Fruit fly (Drosophila melanogaster) whole organism, embryonic: ENCODE data around the gene CG7497.

Source experiments
- Atf3 ChIP-seq: fragments of 200-800 bp; sonication (Bioruptor generic); optimal IDR thresholded peaks from 3 replicates; lab custom pipeline; 2016; ENCODE audit warnings: missing biosample characterization, missing genetic modification characterization
- CG10543 ChIP-seq: fragments of 200-800 bp; sonication (Bioruptor generic); optimal IDR thresholded peaks from 3 replicates; lab custom pipeline; 2017; ENCODE audit warnings: missing biosample characterization, mild to moderate bottlenecking, missing genetic modification characterization, moderate library complexity
- CG11696 ChIP-seq: fragments of 200-800 bp; sonication (Bioruptor generic); IDR thresholded peaks from 2 replicates; pipeline ENCODE4 v1.3.6; 2022; ENCODE audit warnings: missing biosample characterization, missing genetic modification characterization
- CG13123 ChIP-seq: fragments of 200-800 bp; sonication (Bioruptor generic); optimal IDR thresholded peaks from 2 replicates; lab custom pipeline; 2016; ENCODE audit warnings: missing biosample characterization, missing genetic modification characterization
- CG15601 ChIP-seq: fragments of 200-800 bp; sonication (Bioruptor generic); optimal IDR thresholded peaks from 3 replicates; lab custom pipeline; 2019; ENCODE audit warnings: missing biosample characterization, mild to moderate bottlenecking, missing genetic modification characterization, moderate library complexity
- CG16779 ChIP-seq: fragments of 200-800 bp; sonication (Bioruptor generic); IDR thresholded peaks from 2 replicates; pipeline ENCODE4 v1.3.6; 2022; ENCODE audit warnings: missing biosample characterization, missing genetic modification characterization
- CG17385 ChIP-seq: fragments of 200-800 bp; sonication (Bioruptor generic); optimal IDR thresholded peaks from 3 replicates; lab custom pipeline; 2018; ENCODE audit warnings: missing biosample characterization, mild to moderate bottlenecking, missing genetic modification characterization
- CG18764 ChIP-seq: fragments of 200-800 bp; sonication (Bioruptor generic); optimal IDR thresholded peaks from 3 replicates; lab custom pipeline; 2016; ENCODE audit warnings: missing biosample characterization, missing genetic modification characterization
- CG2129 ChIP-seq: fragments of 200-800 bp; sonication (Bioruptor generic); IDR thresholded peaks from 2 replicates; pipeline ENCODE4 v1.3.6; 2022; ENCODE audit warnings: missing biosample characterization, missing genetic modification characterization; ENCODE audit not compliant: partially characterized antibody
- CG3838 ChIP-seq: fragments of 200-800 bp; sonication (Bioruptor generic); optimal IDR thresholded peaks from 3 replicates; lab custom pipeline; 2016; ENCODE audit warnings: missing biosample characterization, missing genetic modification characterization
- CG4404 ChIP-seq: fragments of 200-800 bp; sonication (Bioruptor generic); IDR thresholded peaks from 2 replicates; pipeline ENCODE4 v1.3.6; 2022; ENCODE audit warnings: missing biosample characterization, missing genetic modification characterization
- CG4424 ChIP-seq: fragments of 200-800 bp; sonication (Bioruptor generic); optimal IDR thresholded peaks from 3 replicates; lab custom pipeline; 2016; ENCODE audit warnings: missing biosample characterization, missing genetic modification characterization
- CG4707 ChIP-seq: fragments of 200-800 bp; sonication (Bioruptor generic); optimal IDR thresholded peaks from 2 replicates; lab custom pipeline; 2018; ENCODE audit warnings: missing biosample characterization, mild to moderate bottlenecking, missing genetic modification characterization, moderate library complexity
- CG4854 ChIP-seq: fragments of 200-800 bp; sonication (Bioruptor generic); optimal IDR thresholded peaks from 2 replicates; lab custom pipeline; 2016; ENCODE audit warnings: missing biosample characterization, missing genetic modification characterization, inconsistent platforms
- CG6254 ChIP-seq: fragments of 200-800 bp; sonication (Bioruptor generic); optimal IDR thresholded peaks from 3 replicates; lab custom pipeline; 2017; ENCODE audit warnings: mild to moderate bottlenecking, missing biosample characterization, missing genetic modification reagents, missing genetic modification characterization
- CG6683 ChIP-seq: fragments of 200-800 bp; sonication (Bioruptor generic); optimal IDR thresholded peaks from 2 replicates; lab custom pipeline; 2017; ENCODE audit warnings: missing biosample characterization, mild to moderate bottlenecking, missing genetic modification characterization, missing genetic modification reagents
- CG7271 ChIP-seq: fragments of 200-800 bp; sonication (Bioruptor generic); optimal IDR thresholded peaks from 2 replicates; lab custom pipeline; 2018; ENCODE audit warnings: missing biosample characterization, mild to moderate bottlenecking, missing genetic modification characterization, moderate library complexity
- CG7745 ChIP-seq: fragments of 200-800 bp; sonication (Bioruptor generic); optimal IDR thresholded peaks from 2 replicates; lab custom pipeline; 2018; ENCODE audit warnings: missing biosample characterization, mild to moderate bottlenecking, missing genetic modification characterization, moderate library complexity
- CG7987 ChIP-seq: fragments of 200-800 bp; sonication (Bioruptor generic); optimal IDR thresholded peaks from 2 replicates; lab custom pipeline; 2018; ENCODE audit warnings: missing biosample characterization, mild to moderate bottlenecking, missing genetic modification characterization, moderate library complexity
- CG8089 ChIP-seq: fragments of 200-800 bp; sonication (Bioruptor generic); optimal IDR thresholded peaks from 3 replicates; lab custom pipeline; 2016; ENCODE audit warnings: missing biosample characterization, missing genetic modification characterization
- D ChIP-seq, 2 experiments: fragments of 200-800 bp in 1 of 2; fragments of >200 bp in 1 of 2; sonication (Bioruptor generic) in 1 of 2; optimal IDR thresholded peaks; 2 replicates in 1 of 2; 3 replicates in 1 of 2; lab custom pipeline; 2017; ENCODE audit warnings: mild to moderate bottlenecking in 1 of 2, missing biosample characterization in 1 of 2, missing genetic modification characterization in 1 of 2, missing genetic modification reagents in 1 of 2
- D19B ChIP-seq: fragments of 200-800 bp; sonication (Bioruptor generic); optimal IDR thresholded peaks from 2 replicates; lab custom pipeline; 2017; ENCODE audit warnings: missing biosample characterization, mild to moderate bottlenecking, missing genetic modification characterization
- Dp ChIP-seq: fragments of 200-800 bp; sonication (Bioruptor generic); optimal IDR thresholded peaks from 2 replicates; lab custom pipeline; 2018; ENCODE audit warnings: missing biosample characterization, mild to moderate bottlenecking, missing genetic modification characterization, moderate library complexity
- Fer1 ChIP-seq: fragments of 200-800 bp; sonication (Bioruptor generic); optimal IDR thresholded peaks from 2 replicates; lab custom pipeline; 2017; ENCODE audit warnings: missing biosample characterization, mild to moderate bottlenecking, missing genetic modification characterization
- GATAe ChIP-seq: fragments of 200-800 bp; sonication (Bioruptor generic); conservative IDR thresholded peaks from 2 replicates; pipeline ENCODE4 v1.3.6; 2022; ENCODE audit warnings: missing biosample characterization, missing genetic modification characterization
- HmgD ChIP-seq: fragments of 200-800 bp; sonication (Bioruptor generic); optimal IDR thresholded peaks from 3 replicates; lab custom pipeline; 2016; ENCODE audit warnings: missing biosample characterization, missing genetic modification characterization
- Mes4 ChIP-seq: fragments of 200-800 bp; sonication (Bioruptor generic); optimal IDR thresholded peaks from 2 replicates; lab custom pipeline; 2016; ENCODE audit warnings: missing biosample characterization, missing genetic modification characterization
- Neu2 ChIP-seq: fragments of 200-800 bp; sonication (Bioruptor generic); optimal IDR thresholded peaks from 3 replicates; lab custom pipeline; 2016; ENCODE audit warnings: missing biosample characterization, missing genetic modification characterization, borderline replicate concordance
- Optix ChIP-seq: fragments of 200-800 bp; sonication (Bioruptor generic); IDR thresholded peaks from 3 replicates; pipeline ENCODE4 v1.3.6; 2022; ENCODE audit warnings: missing biosample characterization, missing genetic modification characterization
- Rx ChIP-seq: fragments of 200-800 bp; sonication (Bioruptor generic); IDR thresholded peaks from 2 replicates; pipeline ENCODE4 v1.3.6; 2022; ENCODE audit warnings: missing biosample characterization, missing genetic modification characterization
- ato ChIP-seq: fragments of 200-800 bp; sonication (Bioruptor generic); IDR thresholded peaks from 2 replicates; pipeline ENCODE4 v1.3.6; 2022; ENCODE audit warnings: missing biosample characterization, missing genetic modification characterization; ENCODE audit not compliant: partially characterized antibody
- bowl ChIP-seq: fragments of 200-800 bp; sonication (Bioruptor generic); IDR thresholded peaks from 2 replicates; pipeline ENCODE4 v1.3.6; 2022; ENCODE audit warnings: missing biosample characterization, missing genetic modification characterization
- croc ChIP-seq: fragments of 200-800 bp; sonication (Bioruptor generic); conservative IDR thresholded peaks from 3 replicates; pipeline ENCODE4 v1.3.6; 2022; ENCODE audit warnings: missing biosample characterization, missing genetic modification characterization
- dimm ChIP-seq: fragments of 200-800 bp; sonication (Bioruptor generic); IDR thresholded peaks from 2 replicates; pipeline ENCODE4 v1.3.6; 2022; ENCODE audit warnings: missing biosample characterization, missing genetic modification characterization
- dysf ChIP-seq: fragments of 200-800 bp; sonication (Bioruptor generic); IDR thresholded peaks from 3 replicates; pipeline ENCODE4 v1.3.6; 2022; ENCODE audit warnings: missing biosample characterization, missing genetic modification characterization
- grn ChIP-seq: fragments of 200-800 bp; sonication (Bioruptor generic); optimal IDR thresholded peaks from 3 replicates; lab custom pipeline; 2017; ENCODE audit warnings: missing biosample characterization, missing genetic modification characterization
- gsb ChIP-seq: fragments of 200-800 bp; sonication (Bioruptor generic); IDR thresholded peaks from 2 replicates; pipeline ENCODE4 v1.3.6; 2022; ENCODE audit warnings: missing biosample characterization, missing genetic modification characterization
- gt ChIP-seq: fragments of 200-800 bp; sonication (Bioruptor generic); IDR thresholded peaks from 2 replicates; pipeline ENCODE4 v1.3.6; 2022; ENCODE audit warnings: missing biosample characterization, missing genetic modification characterization
- hb ChIP-seq: fragments of 200-800 bp; sonication (Bioruptor generic); IDR thresholded peaks from 3 replicates; pipeline ENCODE4 v1.3.6; 2022; ENCODE audit warnings: missing biosample characterization, missing genetic modification characterization; ENCODE audit not compliant: partially characterized antibody
- knrl ChIP-seq: fragments of 200-800 bp; sonication (Bioruptor generic); IDR thresholded peaks from 3 replicates; pipeline ENCODE4 v1.3.6; 2022; ENCODE audit warnings: missing biosample characterization, missing genetic modification characterization; ENCODE audit not compliant: partially characterized antibody
- nom ChIP-seq: fragments of 200-800 bp; sonication (Bioruptor generic); optimal IDR thresholded peaks from 2 replicates; lab custom pipeline; 2017; ENCODE audit warnings: missing biosample characterization, missing genetic modification characterization, mild to moderate bottlenecking, moderate library complexity, missing genetic modification reagents
- ro ChIP-seq: fragments of 200-800 bp; sonication (Bioruptor generic); IDR thresholded peaks from 2 replicates; pipeline ENCODE4 v1.3.6; 2022; ENCODE audit warnings: missing biosample characterization, missing genetic modification characterization
- row ChIP-seq: fragments of 200-800 bp; sonication (Bioruptor generic); IDR thresholded peaks from 3 replicates; pipeline ENCODE4 v1.3.6; 2022; ENCODE audit warnings: missing biosample characterization, missing genetic modification characterization
- sens-2 ChIP-seq: fragments of 200-800 bp; sonication (Bioruptor generic); IDR thresholded peaks from 2 replicates; pipeline ENCODE4 v1.3.6; 2022; ENCODE audit warnings: missing biosample characterization, missing genetic modification characterization
- sisA ChIP-seq: fragments of 200-800 bp; sonication (Bioruptor generic); IDR thresholded peaks from 2 replicates; pipeline ENCODE4 v1.3.6; 2022; ENCODE audit warnings: missing biosample characterization, missing genetic modification characterization
- slp2 ChIP-seq: fragments of 200-800 bp; sonication (Bioruptor generic); optimal IDR thresholded peaks from 2 replicates; lab custom pipeline; 2016; ENCODE audit warnings: missing biosample characterization, missing genetic modification characterization
- toy ChIP-seq: fragments of 200-800 bp; sonication (Bioruptor generic); IDR thresholded peaks from 2 replicates; pipeline ENCODE4 v1.3.6; 2022; ENCODE audit warnings: missing biosample characterization, missing genetic modification characterization
- wdn ChIP-seq: fragments of 200-800 bp; sonication (Bioruptor generic); IDR thresholded peaks from 2 replicates; pipeline ENCODE4 v1.3.6; 2022; ENCODE audit warnings: missing biosample characterization, missing genetic modification characterization
- zen ChIP-seq: fragments of 200-800 bp; sonication (Bioruptor generic); optimal IDR thresholded peaks from 3 replicates; lab custom pipeline; 2018; ENCODE audit warnings: missing biosample characterization, mild to moderate bottlenecking, missing genetic modification characterization, moderate library complexity

CG7497 gene

DNA sequence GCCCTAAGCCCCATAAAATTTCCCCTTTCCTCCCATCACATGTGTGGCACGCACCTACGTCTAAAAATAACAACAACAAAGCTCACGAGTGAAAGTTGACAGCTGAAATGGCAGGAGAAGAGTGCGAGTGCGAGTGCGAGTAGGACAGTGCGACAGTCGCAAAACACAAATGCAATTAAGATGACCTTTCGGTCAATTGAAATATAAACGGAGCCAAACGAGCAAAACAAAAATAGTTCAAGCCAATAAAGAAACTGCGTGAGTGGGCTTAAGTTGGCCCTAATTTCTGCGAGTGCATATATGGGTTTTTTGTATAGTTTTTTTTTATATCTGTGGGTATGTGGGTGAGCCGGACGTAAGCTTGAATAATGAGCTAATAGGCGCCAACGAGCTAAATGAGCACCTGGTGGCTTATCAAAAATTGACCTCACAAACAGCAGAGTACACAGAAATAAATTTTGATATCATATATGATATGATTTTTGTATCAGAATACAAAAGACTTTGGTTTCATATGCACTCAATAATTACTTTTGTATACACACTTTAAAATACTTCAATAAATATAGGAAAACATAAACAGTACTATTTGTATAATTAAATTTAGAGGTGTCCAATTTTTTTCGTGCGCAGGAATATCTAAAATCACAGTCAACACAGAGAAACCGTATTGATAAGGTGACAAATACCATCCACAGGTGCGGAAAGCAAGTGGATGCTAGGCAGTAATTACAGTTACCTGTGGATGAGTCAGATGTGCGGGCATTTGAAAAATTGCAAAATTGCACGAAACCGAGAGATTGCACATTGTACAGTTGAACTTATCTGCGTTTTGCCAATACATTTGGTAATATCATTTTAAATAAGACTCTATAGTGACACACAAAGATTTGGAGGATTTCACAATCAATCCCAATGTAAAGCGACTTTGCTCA, 18.7 kb downstream of the CG7497 start (continued):
- TF ChIP-seq knrl (GFP tag; lab: Robert Waterston, UW) (no peak), Rx (no peak), CG4854 (GFP tag; lab: Kevin White, UChicago) (no peak), D (optimal IDR thresholded peaks at IDR 0.05; lab: Kevin White, UChicago) (no peak), D (GFP tag; optimal IDR thresholded peaks at IDR 0.05; lab: Kevin White, UChicago) (no peak), slp2 (no peak), ato (GFP tag; lab: Robert Waterston, UW) (no peak), gt (no peak), Dp (no peak), Fer1 (GFP tag; lab: Kevin White, UChicago) (peak; percentile 27), Optix (no peak), grn (GFP tag; lab: Kevin White, UChicago) (no peak), nom (GFP tag; lab: Kevin White, UChicago) (no peak), CG3838 (GFP tag; lab: Kevin White, UChicago) (no peak), CG4707 (no peak), CG8089 (GFP tag; lab: Kevin White, UChicago) (no peak), CG2129 (GFP tag; lab: Robert Waterston, UW) (no peak), wdn (GFP tag; lab: Robert Waterston, UW) (no peak), CG4404 (no peak), CG10543 (GFP tag; lab: Kevin White, UChicago) (no peak), CG7745 (tag; lab: Kevin White, UChicago) (no peak), sens-2 (GFP tag; lab: Robert Waterston, UW) (peak; percentile 58; the same call in 1 of the 2 replicates), CG6254 (GFP tag; lab: Kevin White, UChicago) (peak; percentile 2), row (peak; percentile 52; the same call in 2 of the 3 replicates), gsb (GFP tag; lab: Robert Waterston, UW) (no peak), CG7987 (GFP tag; lab: Kevin White, UChicago) (no peak), bowl (no peak), sisA (GFP tag; lab: Robert Waterston, UW) (no peak), croc (GFP tag; lab: Robert Waterston, UW) (no peak), CG4424 (GFP tag; lab: Kevin White, UChicago) (no peak), CG15601 (no peak), ro (no peak), CG16779 (no peak), GATAe (GFP tag; lab: Robert Waterston, UW) (no peak), zen (tag; lab: Kevin White, UChicago) (no peak), CG13123 (GFP tag; lab: Kevin White, UChicago) (no peak), dysf (GFP tag; lab: Robert Waterston, UW) (peak; percentile 53; the same call in 1 of the 3 replicates), hb (GFP tag; lab: Robert Waterston, UW) (no peak), toy (GFP tag; lab: Robert Waterston, UW) (no peak), D19B (GFP tag; lab: Kevin White, UChicago) (no peak), Atf3 (GFP tag; lab: Kevin White, UChicago) (no peak), CG6683 (no peak), CG17385 (GFP tag; lab: Kevin White, UChicago) (no peak), CG7271 (no peak), Mes4 (GFP tag; lab: Kevin White, UChicago) (no peak), HmgD (GFP tag; lab: Kevin White, UChicago) (no peak), dimm (GFP tag; lab: Robert Waterston, UW) (no peak), Neu2 (GFP tag; lab: Kevin White, UChicago) (no peak), CG11696 (GFP tag; lab: Robert Waterston, UW) (no peak), CG18764 (GFP tag; lab: Kevin White, UChicago) (no peak)
